Fruit fly (Drosophila melanogaster) S2 (cell line): Measurements from ENCODE around the gene CSN8.

Source experiments
- CG8478 ChIP-seq: fragments of >200 bp; optimal IDR thresholded peaks from 2 replicates; lab custom pipeline; 2018
- CTCF ChIP-seq, 2 experiments: fragments of >200 bp; optimal IDR thresholded peaks; 2 replicates each; lab custom pipeline; 2018

- TF ChIP-seq CG8478 (lab: Kevin White, UChicago) (no peak), CTCF (optimal IDR thresholded peaks at IDR 0.05; lab: Kevin White, UChicago) (no peak)
Measured at dm6 chr2L:8365701-8366643, 1.3 kb downstream of the CSN8 start, which contains the start of gene Pp2A-29B.
